Fruit fly (Drosophila melanogaster): ENCODE results near the gene Idh3g.

- TF ChIP-seq h (GFP tag; optimal IDR thresholded peaks at IDR 0.05) (peak; percentile 68), N (GFP tag; optimal IDR thresholded peaks at IDR 0.05) (no peak), HLH106 (tag; optimal IDR thresholded peaks at IDR 0.05) (peak; percentile 56), CG32264 (GFP tag; optimal IDR thresholded peaks at IDR 0.05) (no peak), lola (GFP tag; optimal IDR thresholded peaks at IDR 0.05) (no peak), GATAd (GFP tag; optimal IDR thresholded peaks at IDR 0.05) (no peak), CrebA (GFP tag; optimal IDR thresholded peaks at IDR 0.05; ENCODE audit: borderline replicate concordance) (no peak), Abd-B (GFP tag; optimal IDR thresholded peaks at IDR 0.05) (no peak)
Observed at dm6 chr3R:25631079-25631478, 49.6 kb upstream of the Idh3g start.
